Fruit fly (Drosophila melanogaster) whole organism, pupa: ENCODE results near the gene Fpgs1.

Experiments used
- CG10348 ChIP-seq: fragments of 200-800 bp; sonication (Bioruptor generic); IDR thresholded peaks from 2 replicates; pipeline ENCODE4 v1.3.6; 2022; ENCODE audit warnings: missing biosample characterization, missing genetic modification characterization
- CG12605 ChIP-seq: fragments of 200-800 bp; sonication (Bioruptor generic); IDR thresholded peaks from 2 replicates; pipeline ENCODE4 v1.3.6; 2022; ENCODE audit warnings: missing biosample characterization, missing genetic modification characterization
- CG13204 ChIP-seq: fragments of 200-800 bp; sonication (Bioruptor generic); optimal IDR thresholded peaks from 2 replicates; lab custom pipeline; 2018; ENCODE audit warnings: missing biosample characterization, mild to moderate bottlenecking, missing genetic modification characterization, moderate library complexity
- CG14655 ChIP-seq: fragments of 200-800 bp; sonication (Bioruptor generic); optimal IDR thresholded peaks from 3 replicates; lab custom pipeline; 2017; ENCODE audit warnings: mild to moderate bottlenecking, missing biosample characterization, missing genetic modification reagents, missing genetic modification characterization
- CG15710 ChIP-seq: fragments of 200-800 bp; sonication (Bioruptor generic); optimal IDR thresholded peaks from 2 replicates; lab custom pipeline; 2018; ENCODE audit warnings: missing biosample characterization, mild to moderate bottlenecking, missing genetic modification characterization, moderate library complexity
- CG17806 ChIP-seq: fragments of 200-800 bp; sonication (Bioruptor generic); optimal IDR thresholded peaks from 2 replicates; lab custom pipeline; 2018; ENCODE audit warnings: missing biosample characterization, mild to moderate bottlenecking, missing genetic modification characterization, moderate library complexity
- CG32121 ChIP-seq: fragments of 200-800 bp; sonication (Bioruptor generic); IDR thresholded peaks from 2 replicates; pipeline ENCODE4 v1.3.6; 2022; ENCODE audit warnings: missing biosample characterization, missing genetic modification characterization
- CG34367 ChIP-seq: fragments of 200-800 bp; sonication (Bioruptor generic); optimal IDR thresholded peaks from 2 replicates; lab custom pipeline; 2018; ENCODE audit warnings: missing biosample characterization, mild to moderate bottlenecking, missing genetic modification characterization
- CG4496 ChIP-seq: fragments of 200-800 bp; sonication (Bioruptor generic); IDR thresholded peaks from 3 replicates; pipeline ENCODE4 v1.3.6; 2022; ENCODE audit warnings: missing biosample characterization, missing genetic modification characterization
- CG8159 ChIP-seq: fragments of 200-800 bp; sonication (Bioruptor generic); optimal IDR thresholded peaks from 3 replicates; lab custom pipeline; 2018; ENCODE audit warnings: missing biosample characterization, mild to moderate bottlenecking, missing genetic modification characterization, moderate library complexity
- CG8301 ChIP-seq: fragments of 200-800 bp; sonication (Bioruptor generic); optimal IDR thresholded peaks from 2 replicates; lab custom pipeline; 2018; ENCODE audit warnings: missing biosample characterization, mild to moderate bottlenecking, missing genetic modification characterization
- CG9948 ChIP-seq: fragments of 200-800 bp; sonication (Bioruptor generic); optimal IDR thresholded peaks from 2 replicates; lab custom pipeline; 2018; ENCODE audit warnings: missing biosample characterization, mild to moderate bottlenecking, missing genetic modification characterization, moderate library complexity
- D1 ChIP-seq: fragments of 200-800 bp; sonication (Bioruptor generic); optimal IDR thresholded peaks from 2 replicates; lab custom pipeline; 2018; ENCODE audit warnings: missing biosample characterization, mild to moderate bottlenecking, missing genetic modification characterization, moderate library complexity
- EcR ChIP-seq: fragments of 200-800 bp; sonication (Bioruptor generic); optimal IDR thresholded peaks from 3 replicates; lab custom pipeline; 2019; ENCODE audit warnings: missing biosample characterization, missing genetic modification characterization, mild to moderate bottlenecking, moderate library complexity, missing genetic modification reagents
- Ets98B ChIP-seq: fragments of 200-800 bp; sonication (Bioruptor generic); IDR thresholded peaks from 2 replicates; pipeline ENCODE4 v1.3.6; 2022; ENCODE audit warnings: missing biosample characterization, missing genetic modification characterization
- Pif1A ChIP-seq: fragments of 200-800 bp; sonication (Bioruptor generic); optimal IDR thresholded peaks from 3 replicates; lab custom pipeline; 2016; ENCODE audit warnings: missing biosample characterization, missing genetic modification characterization
- Pif1B ChIP-seq: fragments of 200-800 bp; sonication (Bioruptor generic); optimal IDR thresholded peaks from 3 replicates; lab custom pipeline; 2016; ENCODE audit warnings: missing biosample characterization, missing genetic modification characterization
- Snoo ChIP-seq: fragments of 200-800 bp; sonication (Bioruptor generic); optimal IDR thresholded peaks from 3 replicates; lab custom pipeline; 2017; ENCODE audit warnings: missing biosample characterization, mild to moderate bottlenecking, missing genetic modification characterization, inconsistent platforms
- fd96Ca ChIP-seq: fragments of 200-800 bp; sonication (Bioruptor generic); IDR thresholded peaks from 3 replicates; pipeline ENCODE4 v1.3.6; 2022; ENCODE audit warnings: missing biosample characterization, missing genetic modification characterization
- gl ChIP-seq: fragments of 200-800 bp; sonication (Bioruptor generic); optimal IDR thresholded peaks from 2 replicates; lab custom pipeline; 2018; ENCODE audit warnings: missing biosample characterization, mild to moderate bottlenecking, missing genetic modification characterization
- rn ChIP-seq: fragments of 200-800 bp; sonication (Bioruptor generic); IDR thresholded peaks from 2 replicates; pipeline ENCODE4 v1.3.6; 2022; ENCODE audit warnings: missing biosample characterization, missing genetic modification characterization

The Fpgs1 gene

dm6 chrX:12611536-12612458 lies at the start of gene Fpgs1, which contains the start of gene CG1463:
Fpgs1 (plus strand) TSS chrX:12611867.
CG1463 (minus strand) TSS chrX:12611667.
- peak; percentile 35 for TF ChIP-seq EcR (GFP tag; lab: Kevin White, UChicago)
- TF ChIP-seq CG8301 (tag; lab: Kevin White, UChicago), result no peak
- TF ChIP-seq CG8159, result no peak
- TF ChIP-seq Pif1B (GFP tag; lab: Kevin White, UChicago), result no peak
- TF ChIP-seq CG9948 (tag; lab: Kevin White, UChicago), result no peak
- TF ChIP-seq fd96Ca (GFP tag; lab: Robert Waterston, UW), result no peak
- TF ChIP-seq CG12605 (GFP tag; lab: Robert Waterston, UW), result no peak
- no peak for TF ChIP-seq CG14655 (GFP tag; lab: Kevin White, UChicago)
- TF ChIP-seq D1, result no peak
- TF ChIP-seq CG4496, result no peak
- no peak for TF ChIP-seq rn (GFP tag; lab: Robert Waterston, UW)
- TF ChIP-seq CG32121, result peak; percentile 38; the same call in 1 of the 2 replicates
- TF ChIP-seq CG15710 (tag; lab: Kevin White, UChicago), result peak; percentile 37

- TF ChIP-seq D1 (no peak), Ets98B (GFP tag; lab: Robert Waterston, UW) (peak; percentile 71), EcR (GFP tag; lab: Kevin White, UChicago) (no peak), CG8301 (tag; lab: Kevin White, UChicago) (peak; percentile 66), CG14655 (GFP tag; lab: Kevin White, UChicago) (peak; percentile 72), CG9948 (tag; lab: Kevin White, UChicago) (peak; percentile 66), CG8159 (peak; percentile 79), Snoo (tag; lab: Kevin White, UChicago) (peak; percentile 53), rn (GFP tag; lab: Robert Waterston, UW) (no peak), gl (tag; lab: Kevin White, UChicago) (no peak), CG10348 (0 out of 2 replicates have a peak, but pooled peaks have one; percentile 35), Pif1A (GFP tag; lab: Kevin White, UChicago) (peak; percentile 57), CG4496 (peak; percentile 80), CG15710 (tag; lab: Kevin White, UChicago) (peak; percentile 71), CG17806 (tag; lab: Kevin White, UChicago) (peak; percentile 71), CG34367 (tag; lab: Kevin White, UChicago) (peak; percentile 57), CG12605 (GFP tag; lab: Robert Waterston, UW) (peak; percentile 80), CG13204 (GFP tag; lab: Kevin White, UChicago) (peak; percentile 20), Pif1B (GFP tag; lab: Kevin White, UChicago) (peak; percentile 65), CG32121 (peak; percentile 86), fd96Ca (GFP tag; lab: Robert Waterston, UW) (peak; percentile 50; the same call in 2 of the 3 replicates)
These were observed 44.0 kb upstream of the Fpgs1 start for dm6 chrX:12567663-12568062.

- no peak for TF ChIP-seq CG14655 (GFP tag; lab: Kevin White, UChicago)
- no peak for TF ChIP-seq EcR (GFP tag; lab: Kevin White, UChicago)
- no peak for TF ChIP-seq CG17806 (tag; lab: Kevin White, UChicago)
- no peak for TF ChIP-seq D1
These were observed 43.3 kb upstream of the Fpgs1 start, which contains the start of gene hwt for dm6 chrX:12568292-12568923. hwt (minus strand) TSS chrX:12568452.

dm6 chrX:12574666-12575202 lies 36.9 kb upstream of the Fpgs1 start:
- TF ChIP-seq fd96Ca (GFP tag; lab: Robert Waterston, UW), result peak; percentile 91
- TF ChIP-seq CG9948 (tag; lab: Kevin White, UChicago), result peak; percentile 82
- peak; percentile 81 for TF ChIP-seq CG8301 (tag; lab: Kevin White, UChicago)
- peak; percentile 95 for TF ChIP-seq CG4496
- TF ChIP-seq CG15710 (tag; lab: Kevin White, UChicago), result peak; percentile 88
- peak; percentile 91 for TF ChIP-seq CG32121
- TF ChIP-seq CG10348, result no peak
- TF ChIP-seq CG34367 (tag; lab: Kevin White, UChicago), result peak; percentile 93
- peak; percentile 95 for TF ChIP-seq CG13204 (GFP tag; lab: Kevin White, UChicago)
- peak; percentile 87 for TF ChIP-seq CG14655 (GFP tag; lab: Kevin White, UChicago)
- TF ChIP-seq Pif1A (GFP tag; lab: Kevin White, UChicago), result peak; percentile 89
- TF ChIP-seq CG8159, result peak; percentile 85
- peak; percentile 91 for TF ChIP-seq Ets98B (GFP tag; lab: Robert Waterston, UW)
- TF ChIP-seq Pif1B (GFP tag; lab: Kevin White, UChicago), result peak; percentile 92
- TF ChIP-seq EcR (GFP tag; lab: Kevin White, UChicago), result peak; percentile 85
- peak; percentile 98 for TF ChIP-seq gl (tag; lab: Kevin White, UChicago)
- TF ChIP-seq Snoo (tag; lab: Kevin White, UChicago), result peak; percentile 78
- peak; percentile 61 for TF ChIP-seq D1
- TF ChIP-seq CG17806 (tag; lab: Kevin White, UChicago), result peak; percentile 82
- peak; percentile 96 for TF ChIP-seq CG12605 (GFP tag; lab: Robert Waterston, UW)
- TF ChIP-seq rn (GFP tag; lab: Robert Waterston, UW), result peak; percentile 76
